Worm (Caenorhabditis elegans): ENCODE data around the gene Y43C5A.7.

- TF ChIP-seq F16B12.6 (tag; optimal IDR thresholded peaks at IDR 0.05), result no peak
- no peak for TF ChIP-seq egl-27 (tag; optimal IDR thresholded peaks at IDR 0.05)
- no peak for TF ChIP-seq ztf-11 (tag; optimal IDR thresholded peaks at IDR 0.05)
- no peak for TF ChIP-seq unc-130 (tag; optimal IDR thresholded peaks at IDR 0.05)
- no peak for TF ChIP-seq nhr-77 (tag; optimal IDR thresholded peaks at IDR 0.05)
- TF ChIP-seq ces-1 (GFP tag; optimal IDR thresholded peaks at IDR 0.05), result no peak
- TF ChIP-seq nhr-11 (tag; optimal IDR thresholded peaks at IDR 0.05), result no peak
- no peak for TF ChIP-seq zag-1 (tag; optimal IDR thresholded peaks at IDR 0.05)
Measured at ce11 chrIV:10236106-10236505, 41.0 kb upstream of the Y43C5A.7 start.
